Fruit fly (Drosophila melanogaster): ENCODE data around the gene CG43233.

DNA sequence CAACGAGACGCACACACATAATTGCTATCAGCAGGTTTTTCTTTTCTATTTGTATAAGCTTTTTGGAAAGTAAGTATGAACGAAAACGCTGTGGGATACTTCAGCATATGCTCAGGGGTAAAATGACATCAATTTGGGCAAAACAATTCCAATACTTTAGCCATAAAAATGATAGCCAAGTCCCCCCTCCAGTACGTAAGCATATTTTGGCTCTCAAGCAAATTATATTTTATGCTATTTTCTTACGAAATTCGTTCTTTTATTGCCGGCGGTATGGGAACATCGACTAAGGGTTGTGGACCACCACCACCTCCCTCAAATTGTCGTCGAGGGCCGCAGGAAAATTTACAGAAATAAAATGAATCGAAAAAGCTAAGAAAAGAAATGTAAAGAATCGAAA, at the start of gene CG43233:
- no peak for TF ChIP-seq CG7045 (GFP tag; optimal IDR thresholded peaks at IDR 0.05)
- no peak for TF ChIP-seq CG33017 (tag; optimal IDR thresholded peaks at IDR 0.05)
- TF ChIP-seq CG5204 (GFP tag; optimal IDR thresholded peaks at IDR 0.05): no peak
- no peak for TF ChIP-seq kay (GFP tag; ENCODE audit: borderline replicate concordance)
- TF ChIP-seq Crg-1 (GFP tag; optimal IDR thresholded peaks at IDR 0.05): no peak
- TF ChIP-seq CG12768 (GFP tag; optimal IDR thresholded peaks at IDR 0.05): no peak
- no peak for TF ChIP-seq CG11617 (GFP tag; optimal IDR thresholded peaks at IDR 0.05)
- no peak for TF ChIP-seq CG7101 (tag; optimal IDR thresholded peaks at IDR 0.05)
- no peak for TF ChIP-seq ovo (GFP tag; optimal IDR thresholded peaks at IDR 0.05)
- no peak for TF ChIP-seq cic (GFP tag; optimal IDR thresholded peaks at IDR 0.05)
- TF ChIP-seq CG14711 (tag; optimal IDR thresholded peaks at IDR 0.05): no peak
- no peak for TF ChIP-seq pad (GFP tag; optimal IDR thresholded peaks at IDR 0.05)
- no peak for TF ChIP-seq tj (GFP tag; optimal IDR thresholded peaks at IDR 0.05)
- no peak for TF ChIP-seq Mnt (GFP tag; optimal IDR thresholded peaks at IDR 0.05)

All from whole organism, adult.